Fruit fly (Drosophila melanogaster): Measurements from ENCODE around the gene Fum3.

Fum3 gene

DNA sequence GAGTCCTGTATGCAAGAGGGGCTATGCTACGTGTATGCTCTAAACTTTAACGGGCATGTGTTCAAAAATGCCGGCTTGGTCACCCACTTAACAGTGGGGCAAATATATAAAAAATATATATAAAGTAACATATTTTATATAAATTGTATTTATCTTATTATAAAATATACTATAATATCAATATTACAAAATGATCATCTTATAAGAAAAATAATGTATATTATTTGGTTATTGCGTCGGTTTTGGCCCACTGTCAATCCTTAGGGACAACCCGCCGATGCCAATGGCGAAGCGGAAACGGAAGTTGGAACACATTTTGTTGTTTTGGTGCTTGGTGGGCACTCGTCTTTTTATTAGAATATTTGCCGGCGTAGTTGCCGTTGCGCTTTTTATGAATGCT is 15.1 kb downstream of the Fum3 start (continued):
- peak; percentile 30 for TF ChIP-seq Ssrp (tag; optimal IDR thresholded peaks at IDR 0.05)
- TF ChIP-seq Doc2 (GFP tag; IDR thresholded peaks at IDR 0.05): no peak
- TF ChIP-seq CG17361 (GFP tag; IDR thresholded peaks at IDR 0.05): peak; percentile 50; the same call in 1 of the 3 replicates
- peak; percentile 70 for TF ChIP-seq gem (tag; optimal IDR thresholded peaks at IDR 0.05)
- peak; percentile 22 for TF ChIP-seq Nf-YB (GFP tag; optimal IDR thresholded peaks at IDR 0.05)
- TF ChIP-seq nmo (GFP tag; optimal IDR thresholded peaks at IDR 0.05): peak; percentile 31
- peak; percentile 48 for TF ChIP-seq CG7556 (GFP tag; optimal IDR thresholded peaks at IDR 0.05)
- TF ChIP-seq phol (tag; optimal IDR thresholded peaks at IDR 0.05): peak; percentile 47
- peak; percentile 34 for TF ChIP-seq CG17359 (tag; optimal IDR thresholded peaks at IDR 0.05)
- TF ChIP-seq Lim3 (GFP tag; IDR thresholded peaks at IDR 0.05): no peak
- peak; percentile 72 for TF ChIP-seq sens (GFP tag)
- TF ChIP-seq NFAT (GFP tag; IDR thresholded peaks at IDR 0.05): no peak
- TF ChIP-seq cas (GFP tag; IDR thresholded peaks at IDR 0.05): no peak
- TF ChIP-seq CG32532 (GFP tag; IDR thresholded peaks at IDR 0.05): peak; percentile 12; the same call in 1 of the 2 replicates

DNA sequence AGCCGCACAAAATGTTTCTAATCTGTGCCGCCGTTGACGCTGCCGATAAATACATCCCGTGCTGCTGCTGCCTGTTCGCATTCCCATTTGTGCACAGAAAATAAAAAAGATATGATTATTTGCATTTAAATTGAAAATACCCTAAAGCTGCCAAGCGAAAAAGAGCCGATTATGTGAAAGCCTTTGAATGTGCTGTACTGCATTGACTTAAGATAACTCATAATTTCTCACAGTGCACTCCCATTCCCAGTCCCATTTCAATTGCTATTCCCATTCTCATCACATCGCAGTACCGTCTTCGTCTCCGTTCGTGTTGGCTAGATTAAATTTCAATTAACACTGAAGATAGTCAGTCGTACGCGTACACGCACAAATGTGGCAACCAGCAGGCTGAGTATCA is 16.7 kb downstream of the Fum3 start:
- TF ChIP-seq slp2 (GFP tag; optimal IDR thresholded peaks at IDR 0.05): peak; percentile 54
- no peak for TF ChIP-seq CG3838 (GFP tag; optimal IDR thresholded peaks at IDR 0.05)
- TF ChIP-seq row (GFP tag; IDR thresholded peaks at IDR 0.05): peak; percentile 77
- TF ChIP-seq Ptx1 (GFP tag; IDR thresholded peaks at IDR 0.05): peak; percentile 59
- TF ChIP-seq bowl (GFP tag; IDR thresholded peaks at IDR 0.05): peak; percentile 29; the same call in 1 of the 2 replicates
- peak; percentile 76 for TF ChIP-seq Optix (GFP tag; IDR thresholded peaks at IDR 0.05)
- TF ChIP-seq CG2889 (GFP tag; IDR thresholded peaks at IDR 0.05): peak; percentile 61; the same call in 2 of the 3 replicates
- TF ChIP-seq CG10543 (GFP tag; optimal IDR thresholded peaks at IDR 0.05): no peak
- 0 out of 3 replicates have a peak, but pooled peaks have one; percentile 10 for TF ChIP-seq CG7357 (GFP tag; IDR thresholded peaks at IDR 0.05)
- no peak for TF ChIP-seq CG3726 (GFP tag; IDR thresholded peaks at IDR 0.05)
- TF ChIP-seq CG10147 (GFP tag; optimal IDR thresholded peaks at IDR 0.05): no peak
- TF ChIP-seq Max (GFP tag; optimal IDR thresholded peaks at IDR 0.05): no peak
- no peak for TF ChIP-seq CG15696 (tag; optimal IDR thresholded peaks at IDR 0.05)
- no peak for TF ChIP-seq CG6765 (GFP tag; optimal IDR thresholded peaks at IDR 0.05)
- no peak for TF ChIP-seq Side (GFP tag; optimal IDR thresholded peaks at IDR 0.05)
- TF ChIP-seq schlank (tag; optimal IDR thresholded peaks at IDR 0.05): no peak
- no peak for TF ChIP-seq sqz (GFP tag; optimal IDR thresholded peaks at IDR 0.05)
- peak; percentile 13 for TF ChIP-seq tap (tag; optimal IDR thresholded peaks at IDR 0.05)
- TF ChIP-seq knrl (GFP tag; IDR thresholded peaks at IDR 0.05; ENCODE audit: partially characterized antibody): no peak
- peak; percentile 71 for TF ChIP-seq HLH3B (GFP tag; IDR thresholded peaks at IDR 0.05)
- 0 out of 2 replicates have a peak, but pooled peaks have one; percentile 21 for TF ChIP-seq stc (GFP tag; IDR thresholded peaks at IDR 0.05)
- TF ChIP-seq pfk (GFP tag; optimal IDR thresholded peaks at IDR 0.05): no peak
- TF ChIP-seq trem (tag; optimal IDR thresholded peaks at IDR 0.05): no peak
- TF ChIP-seq lov (optimal IDR thresholded peaks at IDR 0.05): no peak
- peak; percentile 74; the same call in 2 of the 3 replicates for TF ChIP-seq lov (GFP tag; IDR thresholded peaks at IDR 0.05)
- TF ChIP-seq CG12155 (GFP tag; optimal IDR thresholded peaks at IDR 0.05): peak; percentile 21
- TF ChIP-seq CG2129 (GFP tag; IDR thresholded peaks at IDR 0.05; ENCODE audit: partially characterized antibody): no peak
- no peak for TF ChIP-seq CG31388 (GFP tag; optimal IDR thresholded peaks at IDR 0.05)
- TF ChIP-seq stwl (tag; optimal IDR thresholded peaks at IDR 0.05): no peak
- no peak for TF ChIP-seq Hr78 (GFP tag; optimal IDR thresholded peaks at IDR 0.05)
- TF ChIP-seq h (optimal IDR thresholded peaks at IDR 0.05): no peak
- TF ChIP-seq HLHmδ (GFP tag; optimal IDR thresholded peaks at IDR 0.05): no peak
- TF ChIP-seq Asciz (GFP tag; optimal IDR thresholded peaks at IDR 0.05): peak; percentile 30
- no peak for TF ChIP-seq Doc2 (GFP tag; IDR thresholded peaks at IDR 0.05)
- no peak for TF ChIP-seq dati (GFP tag; IDR thresholded peaks at IDR 0.05)
- TF ChIP-seq Oli (tag; optimal IDR thresholded peaks at IDR 0.05): peak; percentile 50
- TF ChIP-seq repo (GFP tag; optimal IDR thresholded peaks at IDR 0.05): peak; percentile 42
- peak; percentile 20 for TF ChIP-seq Six4 (GFP tag; optimal IDR thresholded peaks at IDR 0.05)

All from whole organism, embryonic.